Worm (Caenorhabditis elegans): ENCODE data around the gene F53E4.1.

- TF ChIP-seq med-1 (GFP tag; optimal IDR thresholded peaks at IDR 0.05; ENCODE audit: insufficient read depth) (no peak), tab-1 (GFP tag; IDR thresholded peaks at IDR 0.05) (no peak), ref-1 (GFP tag; conservative IDR thresholded peaks at IDR 0.05) (no peak), ztf-29 (GFP tag; IDR thresholded peaks at IDR 0.05) (no peak), klf-2 (GFP tag; conservative IDR thresholded peaks at IDR 0.05) (no peak), flt-1 (GFP tag; IDR thresholded peaks at IDR 0.05) (no peak), ztf-23 (GFP tag; IDR thresholded peaks at IDR 0.05) (no peak), cog-1 (tag; optimal IDR thresholded peaks at IDR 0.05) (no peak), T22C8.4 (GFP tag; IDR thresholded peaks at IDR 0.05) (no peak)
These were observed 48.6 kb upstream of the F53E4.1 start, which contains the start of gene Y6E2A.4 for ce11 chrV:15716679-15717078.
